Fruit fly (Drosophila melanogaster) whole organism, adult: ENCODE data around the gene vri.

Experiments used
- CG11617 ChIP-seq: fragments of 200-800 bp; sonication (Bioruptor generic); optimal IDR thresholded peaks from 2 replicates; lab custom pipeline; 2017; ENCODE audit warnings: mild to moderate bottlenecking, missing biosample characterization, missing genetic modification reagents, missing genetic modification characterization
- CG12768 ChIP-seq: fragments of 200-800 bp; sonication (Bioruptor generic); optimal IDR thresholded peaks from 2 replicates; lab custom pipeline; 2017; ENCODE audit warnings: missing biosample characterization, missing genetic modification characterization, mild to moderate bottlenecking, moderate library complexity, missing genetic modification reagents
- CG14711 ChIP-seq: fragments of 200-800 bp; sonication (Bioruptor generic); optimal IDR thresholded peaks from 2 replicates; lab custom pipeline; 2018; ENCODE audit warnings: missing biosample characterization, mild to moderate bottlenecking, missing genetic modification characterization, moderate library complexity
- CG7045 ChIP-seq: fragments of 200-800 bp; sonication (Bioruptor generic); optimal IDR thresholded peaks from 2 replicates; lab custom pipeline; 2017; ENCODE audit warnings: missing biosample characterization, mild to moderate bottlenecking, missing genetic modification characterization
- Clk ChIP-seq: fragments of 200-800 bp; sonication (Bioruptor generic); optimal IDR thresholded peaks from 2 replicates; lab custom pipeline; 2017; ENCODE audit warnings: missing biosample characterization, missing genetic modification characterization
- Crg-1 ChIP-seq: fragments of 200-800 bp; sonication (Bioruptor generic); optimal IDR thresholded peaks from 2 replicates; lab custom pipeline; 2016; ENCODE audit warnings: missing biosample characterization, missing genetic modification characterization
- Hr96 ChIP-seq: fragments of 200-800 bp; sonication (Bioruptor generic); optimal IDR thresholded peaks from 2 replicates; lab custom pipeline; 2016; ENCODE audit warnings: missing biosample characterization, missing genetic modification characterization
- bab1 ChIP-seq: fragments of 200-800 bp; sonication (Bioruptor generic); optimal IDR thresholded peaks from 3 replicates; lab custom pipeline; 2019; ENCODE audit warnings: missing biosample characterization, mild to moderate bottlenecking, missing genetic modification characterization, moderate library complexity
- cic ChIP-seq: fragments of 200-800 bp; sonication (Bioruptor generic); optimal IDR thresholded peaks from 2 replicates; lab custom pipeline; 2017; ENCODE audit warnings: missing biosample characterization, mild to moderate bottlenecking, missing genetic modification characterization, moderate library complexity
- cnc ChIP-seq, 2 experiments: fragments of >200 bp; optimal IDR thresholded peaks; 2 replicates each; lab custom pipeline; 2017
- kay ChIP-seq: fragments of 200-800 bp; sonication (Bioruptor generic); peaks from one replicate; lab custom pipeline; 2016; ENCODE audit warnings: missing biosample characterization, missing genetic modification characterization, borderline replicate concordance
- ovo ChIP-seq: fragments of 200-800 bp; sonication (Bioruptor generic); optimal IDR thresholded peaks from 2 replicates; lab custom pipeline; 2016; ENCODE audit warnings: missing biosample characterization, missing genetic modification characterization
- tj ChIP-seq: fragments of 200-800 bp; sonication (Bioruptor generic); optimal IDR thresholded peaks from 3 replicates; lab custom pipeline; 2017; ENCODE audit warnings: missing biosample characterization, mild to moderate bottlenecking, missing genetic modification characterization, moderate library complexity

DNA sequence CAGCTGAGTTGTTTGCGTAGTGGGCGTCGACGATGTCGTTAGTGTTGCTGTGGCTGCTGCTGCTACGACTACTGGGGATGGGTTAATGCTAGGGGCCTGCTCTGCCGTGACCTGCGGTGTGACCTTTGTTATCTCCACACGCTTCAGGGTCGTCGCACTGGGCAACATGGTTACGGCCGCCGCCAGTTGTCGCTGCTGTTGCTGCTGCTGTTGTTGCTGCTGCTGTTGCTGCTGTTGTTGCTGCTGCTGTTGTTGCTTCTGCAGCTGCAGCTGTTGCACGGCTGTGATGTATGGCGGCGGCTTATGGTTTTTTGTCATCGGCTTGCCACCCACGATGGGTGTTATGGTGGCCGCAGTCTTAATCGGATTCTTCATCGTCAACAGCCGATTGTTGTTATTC is 31.3 kb downstream of the vri start:
- no peak for TF ChIP-seq CG11617 (GFP tag; lab: Kevin White, UChicago)
- TF ChIP-seq CG7045 (GFP tag; lab: Kevin White, UChicago): no peak
- TF ChIP-seq CG14711: no peak
- TF ChIP-seq ovo (GFP tag; lab: Kevin White, UChicago): no peak
- TF ChIP-seq cic (GFP tag; lab: Kevin White, UChicago): no peak
- TF ChIP-seq Hr96 (GFP tag; lab: Kevin White, UChicago): no peak
- TF ChIP-seq Clk (GFP tag; lab: Kevin White, UChicago): no peak
- TF ChIP-seq cnc (optimal IDR thresholded peaks at IDR 0.05; lab: Kevin White, UChicago): no peak
- no peak for TF ChIP-seq Crg-1
- TF ChIP-seq tj (GFP tag; lab: Kevin White, UChicago): no peak
- TF ChIP-seq CG12768: no peak
- TF ChIP-seq bab1 (GFP tag; lab: Kevin White, UChicago): no peak
- no peak for TF ChIP-seq kay (GFP tag; lab: Kevin White, UChicago)
